Worm (Caenorhabditis elegans): ENCODE measurements around the gene cpg-1.

ce11 chrIII:4515173-4515572 is 26.0 kb downstream of the cpg-1 start:
- TF ChIP-seq ceh-36 (tag; optimal IDR thresholded peaks at IDR 0.05), result no peak
- TF ChIP-seq ama-1 (optimal IDR thresholded peaks at IDR 0.05), result no peak
- TF ChIP-seq B0310.2 (tag; optimal IDR thresholded peaks at IDR 0.05), result no peak
- TF ChIP-seq flt-1 (GFP tag; IDR thresholded peaks at IDR 0.05), result no peak
- TF ChIP-seq hmg-4 (GFP tag; optimal IDR thresholded peaks at IDR 0.05), result peak; percentile 5
- TF ChIP-seq hmbx-1 (tag; optimal IDR thresholded peaks at IDR 0.05), result no peak
- TF ChIP-seq tbx-11 (GFP tag; IDR thresholded peaks at IDR 0.05), result no peak
- TF ChIP-seq scrt-1 (GFP tag; IDR thresholded peaks at IDR 0.05), result no peak
- no peak for TF ChIP-seq hnd-1 (tag; optimal IDR thresholded peaks at IDR 0.05)
- TF ChIP-seq F13C5.2 (tag; optimal IDR thresholded peaks at IDR 0.05), result no peak
- no peak for TF ChIP-seq ets-7 (tag; optimal IDR thresholded peaks at IDR 0.05)
- TF ChIP-seq sea-1 (GFP tag; conservative IDR thresholded peaks at IDR 0.05), result no peak

All from whole organism, early embryonic.